Worm (Caenorhabditis elegans): ENCODE data around the gene M01H9.3.
A peak's percentile ranks its signal among the peaks of the same experiment; 100 is the strongest.

M01H9.3 gene

ce11 chrIV:4445711-4446290 is 31.1 kb downstream of the M01H9.3 start, which contains the start of the genes wapl-1 and htz-1 (continued):
- TF ChIP-seq tlp-1 (tag; optimal IDR thresholded peaks at IDR 0.05), result no peak
- peak in 1 of 2 experiments; percentile 94 for TF ChIP-seq mdl-1 (tag; optimal IDR thresholded peaks at IDR 0.05)
- no peak for TF ChIP-seq pqm-1 (tag; optimal IDR thresholded peaks at IDR 0.05)
- TF ChIP-seq nhr-90 (tag; optimal IDR thresholded peaks at IDR 0.05; ENCODE audit: poor library complexity), result peak; percentile 95
- TF ChIP-seq lin-35 (GFP tag; optimal IDR thresholded peaks at IDR 0.05), result peak; percentile 96 to 98
- TF ChIP-seq dpl-1 (GFP tag; optimal IDR thresholded peaks at IDR 0.05), result peak; percentile 95 to 96 (median 96)
- TF ChIP-seq unc-86 (tag; optimal IDR thresholded peaks at IDR 0.05), result peak; percentile 98
- peak; percentile 60 for TF ChIP-seq aha-1 (tag; optimal IDR thresholded peaks at IDR 0.05)
- TF ChIP-seq nhr-237 (tag; optimal IDR thresholded peaks at IDR 0.05), result peak; percentile 92
- peak; percentile 99 to 100 for TF ChIP-seq lsy-2 (tag; optimal IDR thresholded peaks at IDR 0.05)
- TF ChIP-seq ceh-8 (GFP tag; optimal IDR thresholded peaks at IDR 0.05), result peak; percentile 91
- peak; percentile 91 for TF ChIP-seq ztf-4 (tag; optimal IDR thresholded peaks at IDR 0.05)
- TF ChIP-seq mab-9 (GFP tag; IDR thresholded peaks at IDR 0.05), result peak; percentile 85
- no peak for TF ChIP-seq alr-1 (tag; optimal IDR thresholded peaks at IDR 0.05; ENCODE audit: borderline replicate concordance)
- peak; percentile 91 for TF ChIP-seq mef-2 (tag; optimal IDR thresholded peaks at IDR 0.05)
- TF ChIP-seq unc-130 (tag; optimal IDR thresholded peaks at IDR 0.05), result peak; percentile 99
- peak; percentile 86 for TF ChIP-seq ceh-88 (GFP tag; IDR thresholded peaks at IDR 0.05)
- peak; percentile 71 for TF ChIP-seq F16B12.6 (tag; optimal IDR thresholded peaks at IDR 0.05)
- TF ChIP-seq ceh-90 (tag; optimal IDR thresholded peaks at IDR 0.05), result peak; percentile 13
- peak; percentile 99 for TF ChIP-seq nhr-85 (tag)
- TF ChIP-seq snu-23 (GFP tag; optimal IDR thresholded peaks at IDR 0.05), result peak; percentile 98
- peak; percentile 86 for TF ChIP-seq blmp-1 (tag; optimal IDR thresholded peaks at IDR 0.05)
- TF ChIP-seq lir-3 (tag; optimal IDR thresholded peaks at IDR 0.05; ENCODE audit: poor library complexity), result peak; percentile 84
- peak; percentile 52 for TF ChIP-seq zag-1 (tag; optimal IDR thresholded peaks at IDR 0.05)
- TF ChIP-seq nhr-47 (tag; optimal IDR thresholded peaks at IDR 0.05), result peak; percentile 98
- TF ChIP-seq fos-1 (tag; optimal IDR thresholded peaks at IDR 0.05), result peak; percentile 92
- peak; percentile 51 to 54 for TF ChIP-seq egl-27 (tag; optimal IDR thresholded peaks at IDR 0.05)
- TF ChIP-seq egl-13 (tag; optimal IDR thresholded peaks at IDR 0.05), result peak; percentile 90
- TF ChIP-seq sox-4 (tag; optimal IDR thresholded peaks at IDR 0.05), result peak; percentile 89
- TF ChIP-seq fkh-10 (GFP tag; optimal IDR thresholded peaks at IDR 0.05), result peak; percentile 92
- TF ChIP-seq ama-1 (optimal IDR thresholded peaks at IDR 0.05), result peak; percentile 71
- TF ChIP-seq ets-5 (GFP tag; IDR thresholded peaks at IDR 0.05), result no peak
- TF ChIP-seq C04F5.9 (tag; optimal IDR thresholded peaks at IDR 0.05), result peak; percentile 89
- no peak for TF ChIP-seq nhr-28 (tag; optimal IDR thresholded peaks at IDR 0.05)
- peak; percentile 97 for TF ChIP-seq skn-1 (tag; optimal IDR thresholded peaks at IDR 0.05)
- TF ChIP-seq nhr-12 (tag; optimal IDR thresholded peaks at IDR 0.05), result no peak
- TF ChIP-seq dsc-1 (tag; optimal IDR thresholded peaks at IDR 0.05), result peak; percentile 95
- TF ChIP-seq efl-3 (GFP tag; optimal IDR thresholded peaks at IDR 0.05), result peak; percentile 44
- TF ChIP-seq jun-1 (tag; optimal IDR thresholded peaks at IDR 0.05), result peak; percentile 95

ce11 chrIV:4441077-4441476 is 35.8 kb downstream of the M01H9.3 start, which contains the start of gene fbxb-75:
Gene fbxb-75, minus strand, starts transcription at chrIV:4441177.
- TF ChIP-seq vab-15 (tag; optimal IDR thresholded peaks at IDR 0.05), result no peak
- TF ChIP-seq unc-30 (tag; optimal IDR thresholded peaks at IDR 0.05), result no peak
- no peak for TF ChIP-seq egl-27 (tag; optimal IDR thresholded peaks at IDR 0.05)
- no peak for TF ChIP-seq sox-4 (tag; optimal IDR thresholded peaks at IDR 0.05)
- TF ChIP-seq dpl-1 (GFP tag; optimal IDR thresholded peaks at IDR 0.05), result no peak
- no peak for TF ChIP-seq nhr-11 (tag; optimal IDR thresholded peaks at IDR 0.05)
- no peak for TF ChIP-seq mab-9 (GFP tag; IDR thresholded peaks at IDR 0.05)
- no peak for TF ChIP-seq nhr-20 (tag; optimal IDR thresholded peaks at IDR 0.05)
- no peak for TF ChIP-seq dsc-1 (tag; optimal IDR thresholded peaks at IDR 0.05)
- TF ChIP-seq zag-1 (tag; optimal IDR thresholded peaks at IDR 0.05), result no peak
- TF ChIP-seq efl-1 (optimal IDR thresholded peaks at IDR 0.05), result no peak
- TF ChIP-seq efl-1 (GFP tag; optimal IDR thresholded peaks at IDR 0.05 in 1 of 2), result no peak
- no peak for TF ChIP-seq nhr-28 (tag; optimal IDR thresholded peaks at IDR 0.05)
- TF ChIP-seq ceh-88 (GFP tag; IDR thresholded peaks at IDR 0.05), result no peak
- TF ChIP-seq tbx-2 (tag; optimal IDR thresholded peaks at IDR 0.05), result no peak
